Fruit fly (Drosophila melanogaster) whole organism, adult: ENCODE data around the gene Mpc1.

Experiments used
- CG33017 ChIP-seq: fragments of 200-800 bp; sonication (Bioruptor generic); optimal IDR thresholded peaks from 2 replicates; lab custom pipeline; 2018; ENCODE audit warnings: missing biosample characterization, mild to moderate bottlenecking, missing genetic modification characterization, moderate library complexity
- CG5204 ChIP-seq: fragments of 200-800 bp; sonication (Bioruptor generic); optimal IDR thresholded peaks from 2 replicates; lab custom pipeline; 2016; ENCODE audit warnings: missing biosample characterization, missing genetic modification characterization
- Clk ChIP-seq: fragments of 200-800 bp; sonication (Bioruptor generic); optimal IDR thresholded peaks from 2 replicates; lab custom pipeline; 2017; ENCODE audit warnings: missing biosample characterization, missing genetic modification characterization
- Crg-1 ChIP-seq: fragments of 200-800 bp; sonication (Bioruptor generic); optimal IDR thresholded peaks from 2 replicates; lab custom pipeline; 2016; ENCODE audit warnings: missing biosample characterization, missing genetic modification characterization

DNA sequence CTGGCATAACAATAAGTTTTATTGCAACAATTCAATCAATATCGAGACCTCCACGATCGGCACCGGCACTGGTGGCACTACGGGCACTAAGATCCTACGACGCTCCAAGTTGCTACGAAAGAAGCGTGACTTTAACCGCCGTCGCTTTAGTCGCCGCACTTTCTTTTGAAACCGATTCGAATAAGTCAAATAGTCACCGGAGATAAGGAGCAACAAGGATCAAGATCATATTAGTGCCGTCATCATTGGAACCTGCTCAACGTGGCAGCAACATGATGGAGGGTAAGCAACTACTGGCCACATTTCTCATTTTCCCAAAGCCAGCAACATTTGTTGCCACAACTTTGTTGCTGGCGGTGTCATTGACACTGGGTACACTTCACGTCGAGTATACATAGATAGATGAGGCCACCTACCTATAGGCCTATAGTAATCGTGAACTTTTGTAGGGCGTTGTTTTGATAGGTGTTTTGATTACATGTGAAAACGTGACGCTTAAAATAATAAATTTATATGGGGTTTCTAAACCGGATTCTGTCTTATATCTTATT is 12.7 kb downstream of the Mpc1 start:
- no peak for TF ChIP-seq CG33017 (tag; lab: Kevin White, UChicago)
- no peak for TF ChIP-seq Crg-1 (GFP tag; lab: Kevin White, UChicago)
- no peak for TF ChIP-seq CG5204 (GFP tag; lab: Kevin White, UChicago)
- TF ChIP-seq Clk (GFP tag; lab: Kevin White, UChicago): no peak
